Worm (Caenorhabditis elegans) whole organism, late embryonic: Measurements from ENCODE around the gene F23D12.1.

Source experiments
- K09A11.1 ChIP-seq: sonication (generic microtip); optimal IDR thresholded peaks from 2 replicates; lab custom pipeline; 2017; ENCODE audit warnings: antibody characterized with exemption, mild to moderate bottlenecking, missing genetic modification characterization, missing compliant biosample characterization; ENCODE audit not compliant: insufficient read depth
- pag-3 ChIP-seq: sonication (generic microtip); optimal IDR thresholded peaks from 2 replicates; lab custom pipeline; 2016; ENCODE audit warnings: missing compliant biosample characterization, missing genetic modification characterization, borderline replicate concordance

DNA sequence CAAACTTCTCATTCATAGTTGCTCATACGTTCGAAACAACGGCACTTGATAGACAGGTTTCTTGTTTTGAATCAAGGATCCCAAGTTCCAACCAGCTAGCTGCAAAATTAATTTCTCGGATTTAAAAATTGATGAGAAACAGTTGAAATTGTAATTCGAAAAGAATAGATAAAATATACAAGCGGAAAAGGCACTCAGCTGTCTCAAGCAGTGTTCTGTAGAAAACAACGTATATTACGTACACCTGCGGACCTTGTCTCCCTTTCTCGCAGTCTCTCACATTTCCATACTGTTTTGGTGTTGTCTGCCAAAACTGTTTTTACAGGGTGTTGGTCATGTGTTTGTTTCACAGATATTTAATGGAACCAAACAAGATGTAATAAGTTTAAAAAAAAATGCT, 12.3 kb downstream of the F23D12.1 start, which contains the start of gene F23D12.10:
- TF ChIP-seq pag-3 (tag; lab: Kevin White, UChicago) = no peak
- TF ChIP-seq K09A11.1 = no peak
